Fruit fly (Drosophila melanogaster) whole organism, wandering third instar larva: Measurements from ENCODE around the gene unc-4.

Experiments used
- CG9705 ChIP-seq: fragments of 200-800 bp; sonication (Bioruptor generic); optimal IDR thresholded peaks from 2 replicates; lab custom pipeline; 2018; ENCODE audit warnings: missing biosample characterization, mild to moderate bottlenecking, missing genetic modification characterization
- CrebA ChIP-seq: fragments of 200-800 bp; sonication (Bioruptor generic); optimal IDR thresholded peaks from 2 replicates; lab custom pipeline; 2016; ENCODE audit warnings: missing biosample characterization, mild to moderate bottlenecking, missing genetic modification characterization, borderline replicate concordance
- Hr78 ChIP-seq: fragments of >200 bp; optimal IDR thresholded peaks from 2 replicates; lab custom pipeline; 2017; ENCODE audit warnings: missing biosample characterization, missing genetic modification characterization
- OdsH ChIP-seq: fragments of 200-800 bp; sonication (Bioruptor generic); optimal IDR thresholded peaks from 2 replicates; lab custom pipeline; 2016; ENCODE audit warnings: missing biosample characterization, mild to moderate bottlenecking, missing genetic modification characterization
- br ChIP-seq: fragments of 200-800 bp; sonication (Bioruptor generic); optimal IDR thresholded peaks from 2 replicates; lab custom pipeline; 2016; ENCODE audit warnings: missing biosample characterization, missing genetic modification characterization
- jim ChIP-seq: fragments of 175-275, 200-325 bp; sonication (Bioruptor generic); optimal IDR thresholded peaks from 2 replicates; lab custom pipeline; 2016; ENCODE audit warnings: missing biosample characterization, mild to moderate bottlenecking, missing genetic modification characterization
- lola ChIP-seq: fragments of >200 bp; optimal IDR thresholded peaks from 2 replicates; lab custom pipeline; 2017; ENCODE audit warnings: missing biosample characterization, missing genetic modification characterization
- pan ChIP-seq: fragments of >200 bp; optimal IDR thresholded peaks from 2 replicates; lab custom pipeline; 2017
- psq ChIP-seq: fragments of 200-800 bp; sonication (Bioruptor generic); optimal IDR thresholded peaks from 3 replicates; lab custom pipeline; 2017; ENCODE audit warnings: missing biosample characterization, mild to moderate bottlenecking, missing genetic modification characterization, moderate library complexity
- tai ChIP-seq: sonication (Bioruptor generic); optimal IDR thresholded peaks from 2 replicates; lab custom pipeline; 2016; ENCODE audit warnings: missing biosample characterization, missing genetic modification characterization

dm6 chrX:17741864-17742297, 26.5 kb upstream of the unc-4 start:
- no peak for TF ChIP-seq br
- TF ChIP-seq CG9705 (GFP tag; lab: Kevin White, UChicago): no peak
- no peak for TF ChIP-seq pan
- no peak for TF ChIP-seq OdsH (GFP tag; lab: Kevin White, UChicago)
- no peak for TF ChIP-seq CrebA (GFP tag; lab: Kevin White, UChicago)
- TF ChIP-seq lola (GFP tag; lab: Kevin White, UChicago): no peak
- no peak for TF ChIP-seq jim
- no peak for TF ChIP-seq Hr78
- no peak for TF ChIP-seq tai (GFP tag; lab: Kevin White, UChicago)
- no peak for TF ChIP-seq psq (GFP tag; lab: Kevin White, UChicago)
